Worm (Caenorhabditis elegans) whole organism, L4 larva: ENCODE measurements around the gene vab-19.

Source experiments
- F37D6.2 ChIP-seq: sonication (generic microtip); optimal IDR thresholded peaks from 2 replicates; lab custom pipeline; 2016; ENCODE audit warnings: mild to moderate bottlenecking, missing genetic modification characterization, missing compliant biosample characterization
- F49E8.2 ChIP-seq: sonication (generic microtip); optimal IDR thresholded peaks from 2 replicates; lab custom pipeline; 2016; ENCODE audit warnings: missing compliant biosample characterization, mild to moderate bottlenecking, missing genetic modification characterization, borderline replicate concordance
- R02D3.7 ChIP-seq: fragments of 150-350 bp; sonication (generic microtip); optimal IDR thresholded peaks from 3 replicates; lab custom pipeline; 2014; ENCODE audit warnings: missing biosample characterization, missing genetic modification characterization
- T20F7.1 ChIP-seq: fragments of 200-800 bp; sonication (Bioruptor generic); optimal IDR thresholded peaks from 2 replicates; lab custom pipeline; 2018; ENCODE audit warnings: mild to moderate bottlenecking, missing genetic modification characterization, missing compliant biosample characterization
- Y48G9A.11 ChIP-seq: fragments of 200-800 bp; sonication (Bioruptor generic); IDR thresholded peaks from 2 replicates; pipeline ENCODE4 v1.3.6; 2022; ENCODE audit warnings: missing genetic modification reagents, missing genetic modification characterization, missing compliant biosample characterization
- Y5F2A.4 ChIP-seq: fragments of 200-800 bp; sonication (Bioruptor generic); optimal IDR thresholded peaks from 2 replicates; lab custom pipeline; 2018; ENCODE audit warnings: mild to moderate bottlenecking, missing genetic modification characterization, missing compliant biosample characterization
- Y75B8A.6 ChIP-seq: fragments of 200-800 bp; sonication (Bioruptor generic); IDR thresholded peaks from 2 replicates; pipeline ENCODE4 v1.3.6; 2022; ENCODE audit warnings: missing genetic modification reagents, missing genetic modification characterization, missing compliant biosample characterization
- ZK546.5 ChIP-seq, 2 experiments: sonication (generic microtip); optimal IDR thresholded peaks; 2 replicates each; lab custom pipeline; 2017; ENCODE audit warnings: missing biosample characterization in 2 of 2, missing genetic modification characterization in 2 of 2
- aha-1 ChIP-seq: fragments of 150-350 bp; peaks from one replicate; lab custom pipeline; 2014; ENCODE audit warnings: missing biosample characterization, missing genetic modification characterization
- aly-2 ChIP-seq: sonication (generic microtip); optimal IDR thresholded peaks from 2 replicates; lab custom pipeline; 2018; ENCODE audit warnings: missing biosample characterization, missing genetic modification characterization
- arid-1 ChIP-seq: fragments of 200-800 bp; sonication (Bioruptor generic); conservative IDR thresholded peaks from 2 replicates; pipeline ENCODE4 v1.3.6; 2022; ENCODE audit warnings: missing genetic modification reagents, missing genetic modification characterization, missing compliant biosample characterization
- attf-4 ChIP-seq: sonication (generic microtip); optimal IDR thresholded peaks from 3 replicates; lab custom pipeline; 2017; ENCODE audit warnings: missing biosample characterization, missing genetic modification characterization
- ceh-32 ChIP-seq: sonication (generic microtip); optimal IDR thresholded peaks from 2 replicates; lab custom pipeline; 2016; ENCODE audit warnings: mild to moderate bottlenecking, missing genetic modification characterization, missing compliant biosample characterization; ENCODE audit not compliant: poor library complexity
- ceh-62 ChIP-seq: sonication (generic microtip); optimal IDR thresholded peaks from 2 replicates; lab custom pipeline; 2017; ENCODE audit warnings: missing biosample characterization, missing genetic modification characterization
- ceh-82 ChIP-seq: sonication (generic microtip); optimal IDR thresholded peaks from 2 replicates; lab custom pipeline; 2017; ENCODE audit warnings: missing biosample characterization, missing genetic modification characterization
- cey-2 ChIP-seq: sonication (generic microtip); optimal IDR thresholded peaks from 3 replicates; lab custom pipeline; 2017; ENCODE audit warnings: missing genetic modification characterization, mild to moderate bottlenecking, missing compliant biosample characterization, antibody characterized with exemption, borderline replicate concordance; ENCODE audit not compliant: insufficient read depth
- daf-12 ChIP-seq: fragments of 150-350 bp; optimal IDR thresholded peaks from 2 replicates; lab custom pipeline; 2014; ENCODE audit warnings: missing biosample characterization, missing genetic modification reagents, missing genetic modification characterization
- daf-16 ChIP-seq, 3 experiments: sonication (generic microtip); optimal IDR thresholded peaks; 2 replicates each; lab custom pipeline; 2016 to 2017; ENCODE audit warnings: missing genetic modification characterization in 3 of 3, missing genetic modification reagents in 3 of 3, mild to moderate bottlenecking in 2 of 3, missing compliant biosample characterization in 2 of 3, missing biosample characterization in 1 of 3, moderate library complexity in 1 of 3
- daf-8 ChIP-seq: fragments of 200-800 bp; sonication (Bioruptor generic); IDR thresholded peaks from 2 replicates; pipeline ENCODE4 v1.3.6; 2022; ENCODE audit warnings: missing genetic modification characterization, missing compliant biosample characterization
- dmd-8 ChIP-seq: fragments of 200-800 bp; sonication (Bioruptor generic); IDR thresholded peaks from 2 replicates; pipeline ENCODE4 v1.3.6; 2022; ENCODE audit warnings: missing genetic modification characterization, missing compliant biosample characterization
- dmd-9 ChIP-seq: fragments of 200-800 bp; sonication (Bioruptor generic); IDR thresholded peaks from 2 replicates; pipeline ENCODE4 v1.3.6; 2022; ENCODE audit warnings: missing genetic modification reagents, missing genetic modification characterization, missing compliant biosample characterization
- dpl-1 ChIP-seq: fragments of 150-350 bp; optimal IDR thresholded peaks from 2 replicates; lab custom pipeline; 2014; ENCODE audit warnings: missing biosample characterization, missing genetic modification reagents, missing genetic modification characterization
- dve-1 ChIP-seq: sonication (generic microtip); optimal IDR thresholded peaks from 2 replicates; lab custom pipeline; 2017; ENCODE audit warnings: antibody characterized with exemption, mild to moderate bottlenecking, missing genetic modification characterization, missing compliant biosample characterization; ENCODE audit not compliant: insufficient read depth
- egl-27 ChIP-seq: sonication (generic microtip); optimal IDR thresholded peaks from 3 replicates; lab custom pipeline; 2017; ENCODE audit warnings: missing biosample characterization, missing genetic modification reagents, missing genetic modification characterization
- egl-43 ChIP-seq: fragments of 200-800 bp; sonication (Bioruptor generic); IDR thresholded peaks from 2 replicates; pipeline ENCODE4 v1.3.6; 2022; ENCODE audit warnings: missing genetic modification reagents, missing genetic modification characterization, missing compliant biosample characterization
- gei-8 ChIP-seq: fragments of 200-800 bp; sonication (Bioruptor generic); optimal IDR thresholded peaks from 2 replicates; lab custom pipeline; 2018; ENCODE audit warnings: mild to moderate bottlenecking, missing genetic modification characterization, missing compliant biosample characterization
- hif-1 ChIP-seq, 2 experiments: sonication (generic microtip); optimal IDR thresholded peaks; 2 replicates each; lab custom pipeline; 2016 to 2017; ENCODE audit warnings: missing compliant biosample characterization in 2 of 2, missing genetic modification characterization in 2 of 2, missing genetic modification reagents in 2 of 2, missing genotype in 2 of 2, mild to moderate bottlenecking in 1 of 2
- hmg-1.1 ChIP-seq: fragments of 200-800 bp; sonication (Bioruptor generic); IDR thresholded peaks from 2 replicates; pipeline ENCODE4 v1.3.6; 2022; ENCODE audit warnings: missing genetic modification reagents, missing genetic modification characterization, missing compliant biosample characterization
- lin-13 ChIP-seq: fragments of 150-350 bp; optimal IDR thresholded peaks from 2 replicates; lab custom pipeline; 2014; ENCODE audit warnings: missing biosample characterization, missing genetic modification reagents, missing genetic modification characterization
- lin-39 ChIP-seq: fragments of 150-350 bp; optimal IDR thresholded peaks from 2 replicates; lab custom pipeline; 2014; ENCODE audit warnings: missing biosample characterization, missing genetic modification reagents, missing genetic modification characterization
- lsy-2 ChIP-seq, 2 experiments: fragments of 150-350 bp in 1 of 2; sonication (generic microtip) in 1 of 2; optimal IDR thresholded peaks; 2 replicates each; lab custom pipeline; 2014 to 2017; ENCODE audit warnings: missing biosample characterization in 2 of 2, missing genetic modification characterization in 2 of 2
- madf-5 ChIP-seq, 2 experiments: fragments of 200-800 bp; sonication (Bioruptor generic); IDR thresholded peaks; 2 replicates each; pipeline ENCODE4 v1.3.6; 2022; ENCODE audit warnings: missing compliant biosample characterization in 2 of 2, missing genetic modification characterization in 2 of 2
- mep-1 ChIP-seq: fragments of 150-350 bp; sonication (generic microtip); optimal IDR thresholded peaks from 3 replicates; lab custom pipeline; 2014; ENCODE audit warnings: missing biosample characterization, missing genetic modification characterization
- mes-2 ChIP-seq: sonication (generic microtip); optimal IDR thresholded peaks from 2 replicates; lab custom pipeline; 2016; ENCODE audit warnings: missing genotype, mild to moderate bottlenecking, missing genetic modification characterization, missing compliant biosample characterization; ENCODE audit not compliant: poor library complexity, severe bottlenecking
- mxl-2 ChIP-seq: fragments of 200-800 bp; sonication (Bioruptor generic); conservative IDR thresholded peaks from 2 replicates; pipeline ENCODE4 v1.3.6; 2022; ENCODE audit warnings: missing genetic modification reagents, missing genetic modification characterization, missing compliant biosample characterization
- nhr-102 ChIP-seq: sonication (generic microtip); optimal IDR thresholded peaks from 2 replicates; lab custom pipeline; 2016; ENCODE audit warnings: mild to moderate bottlenecking, missing genetic modification characterization, moderate library complexity, missing compliant biosample characterization
- nhr-111 ChIP-seq: fragments of 200-800 bp; sonication (Bioruptor generic); optimal IDR thresholded peaks from 2 replicates; lab custom pipeline; 2018; ENCODE audit warnings: mild to moderate bottlenecking, missing genetic modification characterization, missing compliant biosample characterization
- nhr-25 ChIP-seq: sonication (generic microtip); optimal IDR thresholded peaks from 2 replicates; lab custom pipeline; 2017; ENCODE audit warnings: missing genetic modification characterization, mild to moderate bottlenecking, missing compliant biosample characterization, antibody characterized with exemption, moderate library complexity, borderline replicate concordance; ENCODE audit not compliant: insufficient read depth
- nhr-42 ChIP-seq: fragments of 200-800 bp; sonication (Bioruptor generic); IDR thresholded peaks from 2 replicates; pipeline ENCODE4 v1.3.6; 2022; ENCODE audit warnings: missing genetic modification characterization, missing compliant biosample characterization
- nhr-48 ChIP-seq: sonication (generic microtip); optimal IDR thresholded peaks from 2 replicates; lab custom pipeline; 2016; ENCODE audit warnings: mild to moderate bottlenecking, missing genetic modification characterization, missing compliant biosample characterization
- nhr-6 ChIP-seq: fragments of 150-350 bp; optimal IDR thresholded peaks from 2 replicates; lab custom pipeline; 2014; ENCODE audit warnings: missing biosample characterization, missing genetic modification characterization
- php-3 ChIP-seq: fragments of 200-800 bp; sonication (Bioruptor generic); IDR thresholded peaks from 2 replicates; pipeline ENCODE4 v1.3.6; 2022; ENCODE audit warnings: missing genetic modification reagents, missing genetic modification characterization, missing compliant biosample characterization
- saeg-2 ChIP-seq: fragments of 200-800 bp; sonication (Bioruptor generic); IDR thresholded peaks from 2 replicates; pipeline ENCODE4 v1.3.6; 2022; ENCODE audit warnings: missing genetic modification reagents, missing genetic modification characterization, missing compliant biosample characterization
- sdz-12 ChIP-seq: fragments of 200-800 bp; sonication (Bioruptor generic); optimal IDR thresholded peaks from 2 replicates; lab custom pipeline; 2018; ENCODE audit warnings: mild to moderate bottlenecking, missing genetic modification characterization, missing compliant biosample characterization
- snpc-1.2 ChIP-seq: fragments of 200-800 bp; sonication (Bioruptor generic); IDR thresholded peaks from 2 replicates; pipeline ENCODE4 v1.3.6; 2022; ENCODE audit warnings: missing genetic modification reagents, missing genetic modification characterization, missing compliant biosample characterization
- unc-130 ChIP-seq: sonication (generic microtip); optimal IDR thresholded peaks from 2 replicates; lab custom pipeline; 2016; ENCODE audit warnings: missing genetic modification reagents, missing genetic modification characterization, missing compliant biosample characterization
- unc-39 ChIP-seq: sonication (generic microtip); optimal IDR thresholded peaks from 2 replicates; lab custom pipeline; 2017; ENCODE audit warnings: missing biosample characterization, missing genetic modification characterization
- zag-1 ChIP-seq: fragments of 150-350 bp; optimal IDR thresholded peaks from 2 replicates; lab custom pipeline; 2014; ENCODE audit warnings: missing biosample characterization, missing genetic modification characterization
- zfp-3 ChIP-seq: fragments of 200-800 bp; sonication (Bioruptor generic); conservative IDR thresholded peaks from 2 replicates; pipeline ENCODE4 v1.3.6; 2022; ENCODE audit warnings: missing genetic modification reagents, missing genetic modification characterization, missing compliant biosample characterization
- ztf-11 ChIP-seq: fragments of 150-350 bp; optimal IDR thresholded peaks from 2 replicates; lab custom pipeline; 2014; ENCODE audit warnings: missing biosample characterization, missing genetic modification characterization
- ztf-7 ChIP-seq: fragments of 150-350 bp; optimal IDR thresholded peaks from 2 replicates; lab custom pipeline; 2014; ENCODE audit warnings: missing biosample characterization, missing genetic modification characterization

vab-19 gene

ce11 chrII:2454822-2455221, 11.7 kb downstream of the vab-19 start (continued):
- TF ChIP-seq ceh-32 (tag; lab: Kevin White, UChicago) (no peak), aha-1 (tag; lab: Kevin White, UChicago) (no peak), dmd-8 (GFP tag; lab: Robert Waterston, UW) (no peak), unc-130 (no peak), nhr-6 (tag; lab: Kevin White, UChicago) (peak; percentile 60), lin-13 (no peak), sdz-12 (GFP tag; lab: Kevin White, UChicago) (no peak), Y75B8A.6 (GFP tag; lab: Robert Waterston, UW) (no peak), mxl-2 (no peak), zag-1 (tag; lab: Kevin White, UChicago) (no peak), nhr-48 (no peak), lin-39 (tag; lab: Kevin White, UChicago) (no peak), daf-16 (GFP tag; optimal IDR thresholded peaks at IDR 0.05; lab: Kevin White, UChicago) (no peak), daf-16 (tag; optimal IDR thresholded peaks at IDR 0.05; lab: Kevin White, UChicago) (peak; percentile 77), arid-1 (GFP tag; lab: Robert Waterston, UW) (no peak), mes-2 (tag; lab: Kevin White, UChicago) (peak; percentile 12), hmg-1.1 (GFP tag; lab: Robert Waterston, UW) (no peak; the same call in 1 of the 2 replicates), daf-8 (GFP tag; lab: Robert Waterston, UW) (no peak), ztf-11 (tag; lab: Kevin White, UChicago) (no peak), nhr-111 (GFP tag; lab: Kevin White, UChicago) (no peak), unc-39 (tag; lab: Kevin White, UChicago) (no peak), lsy-2 (tag; optimal IDR thresholded peaks at IDR 0.05; lab: Kevin White, UChicago) (peak in 1 of 2 experiments; percentile 24), daf-12 (tag; lab: Kevin White, UChicago) (no peak), ceh-82 (no peak), ceh-62 (no peak), egl-43 (GFP tag; lab: Robert Waterston, UW) (no peak), gei-8 (GFP tag; lab: Kevin White, UChicago) (no peak), F37D6.2 (tag; lab: Kevin White, UChicago) (no peak), F49E8.2 (tag; lab: Kevin White, UChicago) (no peak), Y5F2A.4 (GFP tag; lab: Kevin White, UChicago) (no peak), mep-1 (tag; lab: Kevin White, UChicago) (peak; percentile 52), madf-5 (GFP tag; IDR thresholded peaks at IDR 0.05; lab: Robert Waterston, UW) (no peak), hif-1 (tag; optimal IDR thresholded peaks at IDR 0.05; lab: Kevin White, UChicago) (no peak), php-3 (no peak), egl-27 (no peak), attf-4 (no peak), aly-2 (tag; lab: Kevin White, UChicago) (no peak), ZK546.5 (tag; optimal IDR thresholded peaks at IDR 0.05; lab: Kevin White, UChicago) (no peak), nhr-102 (tag; lab: Kevin White, UChicago) (no peak), R02D3.7 (tag; lab: Kevin White, UChicago) (no peak), zfp-3 (no peak), snpc-1.2 (no peak), cey-2 (tag; lab: Kevin White, UChicago) (no peak), dve-1 (tag; lab: Kevin White, UChicago) (peak; percentile 62), dmd-9 (no peak), Y48G9A.11 (no peak), nhr-25 (no peak), T20F7.1 (GFP tag; lab: Kevin White, UChicago) (no peak), saeg-2 (no peak), nhr-42 (no peak), ztf-7 (no peak), dpl-1 (GFP tag; lab: Kevin White, UChicago) (peak; percentile 9)
